Worm (Caenorhabditis elegans) whole organism, L1 larva: Measurements from ENCODE around the gene srbc-2.
"Not testable (repeated sequence)": the region's sequence is repeated elsewhere in the genome, so short reads cannot be mapped to it uniquely, and the experiment has no call there.

Source experiments
- C04F5.9 ChIP-seq: sonication (generic microtip); optimal IDR thresholded peaks from 2 replicates; lab custom pipeline; 2016; ENCODE audit warnings: missing genetic modification characterization, missing compliant biosample characterization
- F16B12.6 ChIP-seq: fragments of 150-350 bp; optimal IDR thresholded peaks from 2 replicates; lab custom pipeline; 2014; ENCODE audit warnings: missing biosample characterization, missing genetic modification characterization
- Y116A8C.19 ChIP-seq: sonication (generic microtip); optimal IDR thresholded peaks from 2 replicates; lab custom pipeline; 2016; ENCODE audit warnings: missing compliant biosample characterization, missing genetic modification characterization, borderline replicate concordance
- aly-2 ChIP-seq: fragments of 150-350 bp; optimal IDR thresholded peaks from 2 replicates; lab custom pipeline; 2014; ENCODE audit warnings: missing biosample characterization, missing genetic modification characterization
- blmp-1 ChIP-seq: fragments of 150-350 bp; optimal IDR thresholded peaks from 2 replicates; lab custom pipeline; 2014; ENCODE audit warnings: missing biosample characterization, missing genetic modification characterization
- ceh-82 ChIP-seq, 3 experiments: fragments of 150-350 bp in 1 of 3; sonication (generic microtip) in 2 of 3; optimal IDR thresholded peaks; 2 replicates each; lab custom pipeline; 2014 to 2017; ENCODE audit warnings: missing biosample characterization in 3 of 3, missing genetic modification characterization in 3 of 3
- ceh-88 ChIP-seq: fragments of 200-800 bp; sonication (Bioruptor generic); IDR thresholded peaks from 2 replicates; pipeline ENCODE4 v1.3.6; 2022; ENCODE audit warnings: missing genetic modification characterization, missing compliant biosample characterization
- dpl-1 ChIP-seq, 3 experiments: fragments of 150-350 bp in 2 of 3; sonication (generic microtip) in 1 of 3; optimal IDR thresholded peaks; 2 replicates each; lab custom pipeline; 2014 to 2017; ENCODE audit warnings: missing biosample characterization in 3 of 3, missing genetic modification characterization in 3 of 3, missing genetic modification reagents in 3 of 3
- dsc-1 ChIP-seq: sonication (generic microtip); optimal IDR thresholded peaks from 2 replicates; lab custom pipeline; 2016; ENCODE audit warnings: mild to moderate bottlenecking, missing genetic modification characterization, missing compliant biosample characterization
- efl-1 ChIP-seq, 4 experiments: fragments of 150-350 bp; optimal IDR thresholded peaks in 3 of 4; peaks in 1 of 4; 1 replicate in 1 of 4; 2 replicates in 3 of 4; lab custom pipeline; 2014; ENCODE audit warnings: missing biosample characterization in 2 of 4, missing genetic modification characterization in 2 of 4, missing genetic modification reagents in 2 of 4
- efl-3 ChIP-seq: fragments of 200-800 bp; sonication (Bioruptor generic); optimal IDR thresholded peaks from 2 replicates; lab custom pipeline; 2018; ENCODE audit warnings: mild to moderate bottlenecking, missing genetic modification characterization, missing compliant biosample characterization
- elt-2 ChIP-seq: sonication (generic microtip); optimal IDR thresholded peaks from 2 replicates; lab custom pipeline; 2016; ENCODE audit warnings: missing genetic modification characterization, mild to moderate bottlenecking, inconsistent platforms, missing compliant biosample characterization, missing genetic modification reagents
- elt-3 ChIP-seq, 6 experiments: fragments of 150-350 bp in 1 of 6; sonication (generic microtip); optimal IDR thresholded peaks; 2 replicates each; lab custom pipeline; 2017 to 2018; ENCODE audit warnings: missing biosample characterization in 6 of 6, missing genetic modification characterization in 6 of 6, inconsistent platforms in 1 of 6
- fkh-4 ChIP-seq: sonication (generic microtip); optimal IDR thresholded peaks from 2 replicates; lab custom pipeline; 2016; ENCODE audit warnings: missing compliant biosample characterization, missing genetic modification characterization, borderline replicate concordance
- fos-1 ChIP-seq: fragments of 150-350 bp; optimal IDR thresholded peaks from 2 replicates; lab custom pipeline; 2014; ENCODE audit warnings: missing biosample characterization, missing genetic modification characterization
- grh-1 ChIP-seq: fragments of 200-800 bp; sonication (Bioruptor generic); IDR thresholded peaks from 2 replicates; pipeline ENCODE4 v1.3.6; 2022; ENCODE audit warnings: missing genetic modification reagents, missing genetic modification characterization, missing compliant biosample characterization
- hlh-17 ChIP-seq: fragments of 200-800 bp; sonication (Bioruptor generic); optimal IDR thresholded peaks from 2 replicates; lab custom pipeline; 2018; ENCODE audit warnings: missing genetic modification characterization, mild to moderate bottlenecking, missing compliant biosample characterization, moderate library complexity, borderline replicate concordance
- isw-1 ChIP-seq: fragments of 200-800 bp; sonication (Bioruptor generic); IDR thresholded peaks from 2 replicates; pipeline ENCODE4 v1.3.6; 2022; ENCODE audit warnings: missing genetic modification characterization, missing compliant biosample characterization
- lin-39 ChIP-seq: fragments of 150-350 bp; optimal IDR thresholded peaks from 2 replicates; lab custom pipeline; 2014; ENCODE audit warnings: missing biosample characterization, missing genetic modification reagents, missing genetic modification characterization
- nhr-11 ChIP-seq: fragments of 150-350 bp; optimal IDR thresholded peaks from 2 replicates; lab custom pipeline; 2014; ENCODE audit warnings: missing biosample characterization, missing genetic modification characterization
- nhr-19 ChIP-seq: fragments of 200-800 bp; sonication (Bioruptor generic); conservative IDR thresholded peaks from 2 replicates; pipeline ENCODE4 v1.3.6; 2022; ENCODE audit warnings: missing genetic modification characterization, missing compliant biosample characterization
- nhr-28 ChIP-seq: fragments of 150-350 bp; optimal IDR thresholded peaks from 2 replicates; lab custom pipeline; 2014; ENCODE audit warnings: missing biosample characterization, missing genetic modification characterization
- nhr-47 ChIP-seq: sonication (generic microtip); optimal IDR thresholded peaks from 2 replicates; lab custom pipeline; 2016; ENCODE audit warnings: mild to moderate bottlenecking, missing genetic modification characterization, moderate library complexity, missing compliant biosample characterization
- nhr-76 ChIP-seq: sonication (generic microtip); optimal IDR thresholded peaks from 2 replicates; lab custom pipeline; 2017; ENCODE audit warnings: missing biosample characterization, missing genetic modification characterization
- nhr-77 ChIP-seq: fragments of 150-350 bp; optimal IDR thresholded peaks from 2 replicates; lab custom pipeline; 2014; ENCODE audit warnings: missing biosample characterization, missing genetic modification characterization
- nhr-85 ChIP-seq: sonication (generic microtip); peaks from one replicate; lab custom pipeline; 2016; ENCODE audit warnings: missing genetic modification characterization, inconsistent platforms, missing compliant biosample characterization
- nhr-90 ChIP-seq: sonication (generic microtip); optimal IDR thresholded peaks from 2 replicates; lab custom pipeline; 2016; ENCODE audit warnings: mild to moderate bottlenecking, missing genetic modification characterization, missing compliant biosample characterization; ENCODE audit not compliant: poor library complexity
- pax-3 ChIP-seq: fragments of 200-800 bp; sonication (Bioruptor generic); optimal IDR thresholded peaks from 2 replicates; lab custom pipeline; 2018; ENCODE audit warnings: mild to moderate bottlenecking, missing genetic modification characterization, moderate library complexity, missing compliant biosample characterization
- skn-1 ChIP-seq: fragments of 150-350 bp; optimal IDR thresholded peaks from 2 replicates; lab custom pipeline; 2014; ENCODE audit warnings: missing biosample characterization, missing genetic modification characterization
- snu-23 ChIP-seq: sonication (generic microtip); optimal IDR thresholded peaks from 2 replicates; lab custom pipeline; 2016; ENCODE audit warnings: missing genetic modification characterization, missing compliant biosample characterization
- sox-4 ChIP-seq: sonication (generic microtip); optimal IDR thresholded peaks from 2 replicates; lab custom pipeline; 2016; ENCODE audit warnings: missing genetic modification characterization, missing compliant biosample characterization
- sptf-1 ChIP-seq: fragments of 150-350 bp; optimal IDR thresholded peaks from 2 replicates; lab custom pipeline; 2014; ENCODE audit warnings: missing biosample characterization, missing genetic modification characterization
- tbx-2 ChIP-seq: sonication (generic microtip); optimal IDR thresholded peaks from 2 replicates; lab custom pipeline; 2016; ENCODE audit warnings: missing genetic modification characterization, missing compliant biosample characterization
- tlp-1 ChIP-seq: fragments of 150-350 bp; optimal IDR thresholded peaks from 2 replicates; lab custom pipeline; 2014; ENCODE audit warnings: missing biosample characterization, missing genetic modification characterization
- unc-130 ChIP-seq: fragments of 150-350 bp; optimal IDR thresholded peaks from 2 replicates; lab custom pipeline; 2017; ENCODE audit warnings: missing biosample characterization, missing genetic modification characterization, inconsistent platforms
- unc-62 ChIP-seq: fragments of 150-350 bp; optimal IDR thresholded peaks from 2 replicates; lab custom pipeline; 2014; ENCODE audit warnings: missing biosample characterization, missing genetic modification reagents, missing genetic modification characterization
- unc-98 ChIP-seq: fragments of 200-800 bp; sonication (Bioruptor generic); IDR thresholded peaks from 2 replicates; pipeline ENCODE4 v1.3.6; 2022; ENCODE audit warnings: missing genetic modification characterization, missing compliant biosample characterization
- vab-15 ChIP-seq: sonication (generic microtip); optimal IDR thresholded peaks from 2 replicates; lab custom pipeline; 2017; ENCODE audit warnings: missing genotype, mild to moderate bottlenecking, missing genetic modification characterization, missing compliant biosample characterization
- xbp-1 ChIP-seq: sonication (generic microtip); optimal IDR thresholded peaks from 2 replicates; lab custom pipeline; 2016; ENCODE audit warnings: missing genetic modification characterization, missing compliant biosample characterization
- zag-1 ChIP-seq: fragments of 150-350 bp; optimal IDR thresholded peaks from 2 replicates; lab custom pipeline; 2014; ENCODE audit warnings: missing biosample characterization, missing genetic modification characterization
- ztf-11 ChIP-seq, 2 experiments: sonication (generic microtip); optimal IDR thresholded peaks; 2 replicates each; lab custom pipeline; 2016 to 2017; ENCODE audit warnings: missing genetic modification characterization in 2 of 2, missing biosample characterization in 1 of 2, missing compliant biosample characterization in 1 of 2

srbc-2 gene

ce11 chrV:3409498-3409897 lies 32.6 kb upstream of the srbc-2 start:
- TF ChIP-seq xbp-1 (tag; lab: Kevin White, UChicago): no peak
- peak; percentile 14 for TF ChIP-seq dsc-1 (tag; lab: Kevin White, UChicago)

DNA sequence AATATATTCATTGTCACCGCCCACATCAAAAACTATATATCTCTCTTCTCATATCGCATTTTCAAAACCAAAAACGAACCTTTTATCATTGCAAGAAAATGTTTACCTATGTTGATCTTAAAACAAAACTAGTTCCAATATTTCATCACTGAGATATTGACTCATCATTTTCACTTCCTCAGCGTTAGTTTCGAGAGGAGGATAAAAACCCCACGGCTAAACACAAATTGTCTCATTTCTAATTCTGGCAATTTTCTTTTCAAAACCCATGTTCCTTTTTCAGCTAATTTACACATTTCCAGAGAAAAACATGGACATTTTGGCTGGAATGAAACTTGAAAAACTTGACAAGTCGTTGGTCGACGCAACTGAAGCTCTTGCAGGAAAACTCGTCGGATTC lies 31.7 kb upstream of the srbc-2 start, which contains the start of gene T20D4.7:
TSS of gene T20D4.7 (plus strand) at position 301 of the 400 bp plus-strand sequence.
- TF ChIP-seq snu-23 (GFP tag; lab: Kevin White, UChicago) (no peak), ceh-88 (no peak), blmp-1 (tag; lab: Kevin White, UChicago) (no peak)

- not testable (repeated sequence) for TF ChIP-seq nhr-90 (tag; lab: Kevin White, UChicago); nhr-11 (tag; lab: Kevin White, UChicago); nhr-19 (GFP tag; lab: Robert Waterston, UW)
Observed at ce11 chrV:3399952-3400351, 23.1 kb upstream of the srbc-2 start, which contains the start of gene T20D4.10. TSS of gene T20D4.10 (plus strand) at chrV:3400252.

DNA sequence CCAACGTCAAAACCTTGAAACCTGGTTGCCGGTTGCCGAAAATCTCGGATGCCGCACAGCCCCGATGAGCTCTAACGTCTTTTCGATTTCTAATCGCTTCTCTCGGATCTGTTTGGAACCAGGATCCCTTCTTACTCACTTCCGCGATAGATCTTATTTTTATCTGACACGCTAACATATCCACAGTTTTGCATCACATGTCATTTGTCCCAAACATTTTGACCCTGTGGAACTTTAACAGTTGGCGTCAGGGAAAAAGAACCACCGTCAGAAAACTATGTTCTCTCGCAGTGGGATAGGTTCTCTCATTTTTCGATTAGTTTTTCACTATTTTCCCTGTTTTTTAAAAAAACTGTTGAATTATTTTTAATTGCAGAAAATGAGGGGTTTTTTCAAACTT lies 21.4 kb upstream of the srbc-2 start, which contains the start of gene T20D4.11:
TSS of gene T20D4.11 (plus strand) at position 377 of the 400 bp plus-strand sequence.
- no peak for TF ChIP-seq F16B12.6 (tag; lab: Kevin White, UChicago)
- no peak for TF ChIP-seq ztf-11 (tag; optimal IDR thresholded peaks at IDR 0.05; lab: Kevin White, UChicago)
- no peak for TF ChIP-seq isw-1 (GFP tag; lab: Robert Waterston, UW)
- no peak for TF ChIP-seq ceh-82 (tag; optimal IDR thresholded peaks at IDR 0.05; lab: Kevin White, UChicago)
- no peak for TF ChIP-seq nhr-85
- no peak for TF ChIP-seq unc-98 (GFP tag; lab: Robert Waterston, UW)
- TF ChIP-seq aly-2 (tag; lab: Kevin White, UChicago): no peak
- TF ChIP-seq Y116A8C.19 (tag; lab: Kevin White, UChicago): no peak
- no peak for TF ChIP-seq pax-3 (tag; lab: Kevin White, UChicago)
- no peak for TF ChIP-seq sptf-1
- no peak for TF ChIP-seq grh-1 (GFP tag; lab: Robert Waterston, UW)
- no peak for TF ChIP-seq zag-1 (tag; lab: Kevin White, UChicago)
- TF ChIP-seq efl-1 (optimal IDR thresholded peaks at IDR 0.05; lab: Kevin White, UChicago): no peak
- TF ChIP-seq efl-1 (GFP tag; optimal IDR thresholded peaks at IDR 0.05 in 1 of 2; lab: Kevin White, UChicago): no peak
- no peak for TF ChIP-seq vab-15
- no peak for TF ChIP-seq sox-4 (tag; lab: Kevin White, UChicago)
- TF ChIP-seq dpl-1 (GFP tag; optimal IDR thresholded peaks at IDR 0.05; lab: Kevin White, UChicago): no peak
- no peak for TF ChIP-seq elt-3 (tag; optimal IDR thresholded peaks at IDR 0.05; lab: Kevin White, UChicago)
- no peak for TF ChIP-seq tlp-1 (tag; lab: Kevin White, UChicago)
- no peak for TF ChIP-seq elt-2 (tag; lab: Kevin White, UChicago)

DNA sequence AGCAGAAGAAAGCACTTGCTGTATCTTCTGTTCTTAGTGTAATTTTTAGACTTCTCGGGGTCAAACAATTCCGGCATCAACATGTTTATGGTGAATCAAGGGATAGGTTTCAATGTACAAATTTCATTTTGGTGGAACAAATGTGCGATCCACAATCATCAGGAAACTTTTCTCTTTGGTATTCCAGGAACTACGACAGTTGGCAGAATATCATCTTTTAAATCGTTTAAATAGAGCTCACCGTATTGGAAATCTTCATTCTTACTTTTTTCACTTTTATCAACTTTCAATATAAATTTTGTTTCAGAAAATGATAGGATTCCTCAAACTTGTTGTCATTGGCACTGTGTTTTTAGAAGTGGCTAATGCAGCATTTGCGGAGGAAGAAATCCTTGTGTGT lies 19.9 kb upstream of the srbc-2 start, which contains the start of gene T20D4.12:
TSS of gene T20D4.12 (plus strand) at position 301 of the 400 bp plus-strand sequence.
- TF ChIP-seq lin-39 (tag; lab: Kevin White, UChicago); Y116A8C.19 (tag; lab: Kevin White, UChicago); vab-15: not testable (repeated sequence)

- TF ChIP-seq nhr-76: no peak
- TF ChIP-seq efl-1 (optimal IDR thresholded peaks at IDR 0.05; lab: Kevin White, UChicago): no peak
- TF ChIP-seq efl-1 (GFP tag; optimal IDR thresholded peaks at IDR 0.05 in 1 of 2; lab: Kevin White, UChicago): no peak
- TF ChIP-seq unc-62 (GFP tag; lab: Kevin White, UChicago): no peak
- TF ChIP-seq unc-130: no peak
- TF ChIP-seq ceh-82 (tag; optimal IDR thresholded peaks at IDR 0.05; lab: Kevin White, UChicago): no peak
- no peak for TF ChIP-seq nhr-77 (tag; lab: Kevin White, UChicago)
- no peak for TF ChIP-seq sox-4 (tag; lab: Kevin White, UChicago)
- TF ChIP-seq tbx-2 (tag; lab: Kevin White, UChicago): no peak
- no peak for TF ChIP-seq nhr-47 (tag; lab: Kevin White, UChicago)
- TF ChIP-seq fkh-4: no peak
- TF ChIP-seq blmp-1 (tag; lab: Kevin White, UChicago): no peak
- TF ChIP-seq nhr-28 (tag; lab: Kevin White, UChicago): no peak
- no peak for TF ChIP-seq C04F5.9
- no peak for TF ChIP-seq dpl-1 (GFP tag; optimal IDR thresholded peaks at IDR 0.05; lab: Kevin White, UChicago)
- no peak for TF ChIP-seq skn-1
- TF ChIP-seq unc-98 (GFP tag; lab: Robert Waterston, UW): no peak
- TF ChIP-seq fos-1 (tag; lab: Kevin White, UChicago): no peak
- TF ChIP-seq hlh-17 (GFP tag; lab: Kevin White, UChicago): no peak
- TF ChIP-seq ceh-88: no peak
- TF ChIP-seq efl-3: no peak
Observed at ce11 chrV:3394694-3395240, 17.9 kb upstream of the srbc-2 start, which contains the start of gene T20D4.15. TSS of gene T20D4.15 (minus strand) at chrV:3394744.
